Worm (Caenorhabditis elegans) whole organism, dauer: ENCODE data around the gene pmk-3.

ENCODE experiments used
- unc-62 ChIP-seq: sonication (generic microtip); optimal IDR thresholded peaks from 2 replicates; lab custom pipeline; 2017; ENCODE audit warnings: missing biosample characterization, missing genetic modification reagents, missing genetic modification characterization

pmk-3 gene

DNA sequence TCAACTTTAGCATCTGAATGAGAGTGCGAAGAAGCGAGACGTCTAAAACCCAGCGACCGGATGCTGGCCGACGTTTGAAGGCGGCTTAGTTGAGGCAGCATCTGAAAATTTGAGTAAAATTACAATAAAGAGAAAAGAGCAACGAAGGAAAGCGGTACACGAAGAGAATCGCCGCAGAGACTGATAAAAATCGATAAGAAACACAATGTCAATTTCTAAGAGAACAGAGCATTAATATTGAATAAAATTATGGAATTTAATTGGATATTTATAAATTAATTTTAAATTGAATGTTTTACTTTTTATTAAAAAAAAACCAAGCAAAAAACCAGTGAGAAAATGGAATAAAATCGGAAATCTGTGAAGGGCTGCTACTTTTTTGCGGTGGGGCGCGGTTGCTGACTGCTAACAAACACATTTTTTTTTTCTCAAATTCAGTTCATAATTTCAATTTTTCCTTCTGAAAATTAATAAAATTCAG lies 8.8 kb upstream of the pmk-3 start, which contains the start of the genes ndub-11 and moc-3:
Gene ndub-11 (minus strand): TSS at position 101 of the 481 bp plus-strand sequence.
Gene moc-3 (plus strand): TSS at position 431 of the 481 bp plus-strand sequence.
- TF ChIP-seq unc-62 (GFP tag; lab: Kevin White, UChicago) = no peak

ce11 chrIV:8133536-8133935 lies 5.5 kb upstream of the pmk-3 start, which contains the start of gene sph-1:
Gene sph-1, minus strand, starts transcription at chrIV:8133558.
- no peak for TF ChIP-seq unc-62 (GFP tag; lab: Kevin White, UChicago)

DNA sequence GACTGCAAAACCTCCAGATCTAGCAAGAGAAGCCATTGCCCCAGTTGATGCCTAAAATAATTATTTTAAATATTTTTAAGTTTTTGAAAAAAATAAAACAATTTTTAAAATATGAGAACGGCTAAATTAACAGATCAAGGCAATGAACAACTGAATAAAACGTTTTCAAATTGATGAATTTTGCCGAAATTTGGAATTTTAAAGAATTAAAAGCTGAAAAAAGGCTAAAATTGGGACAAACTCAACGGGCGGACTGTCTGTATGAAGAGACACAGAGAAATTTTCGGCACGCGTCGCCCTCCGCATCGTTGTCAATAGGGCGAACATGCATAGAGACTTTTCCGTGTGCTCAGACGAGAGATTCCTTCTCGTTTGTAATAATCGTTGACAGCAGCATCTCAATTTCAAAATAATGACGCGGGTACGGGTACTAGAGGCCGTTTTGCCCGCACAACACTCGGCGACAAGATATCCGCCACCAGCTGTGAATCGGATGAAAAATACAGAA lies 3.0 kb upstream of the pmk-3 start, which contains the start of the genes isp-1 and islo-1:
Gene isp-1 (minus strand): TSS at position 51 of the 508 bp plus-strand sequence.
Gene islo-1 (plus strand): TSS at position 385 of the 508 bp plus-strand sequence.
- no peak for TF ChIP-seq unc-62 (GFP tag; lab: Kevin White, UChicago)

DNA sequence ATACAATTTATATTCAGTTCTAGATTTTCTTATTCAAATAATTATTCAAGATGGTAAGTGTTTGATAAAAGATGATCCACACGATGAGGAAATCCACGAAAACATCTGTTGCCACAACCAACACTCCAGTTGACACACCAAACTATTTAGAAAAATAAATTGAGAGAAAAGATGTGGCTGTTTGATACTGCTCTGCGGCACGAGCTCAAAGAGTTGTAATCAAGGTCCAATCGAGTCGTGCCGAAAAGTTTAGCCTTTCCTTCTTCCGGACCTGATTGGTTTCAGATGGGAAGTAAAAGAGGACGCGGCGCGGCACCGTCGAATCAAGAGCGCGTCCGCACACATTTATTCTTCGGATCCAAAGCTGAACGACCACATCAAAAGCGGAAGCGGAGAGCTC lies 2.5 kb upstream of the pmk-3 start:
- TF ChIP-seq unc-62 (GFP tag; lab: Kevin White, UChicago) = no peak

- TF ChIP-seq unc-62 (GFP tag; lab: Kevin White, UChicago) = no peak
Observed at ce11 chrIV:8142735-8143550, 3.9 kb downstream of the pmk-3 start, which contains the start of gene pmk-2. Gene pmk-2, plus strand, starts transcription at chrIV:8143500.

DNA sequence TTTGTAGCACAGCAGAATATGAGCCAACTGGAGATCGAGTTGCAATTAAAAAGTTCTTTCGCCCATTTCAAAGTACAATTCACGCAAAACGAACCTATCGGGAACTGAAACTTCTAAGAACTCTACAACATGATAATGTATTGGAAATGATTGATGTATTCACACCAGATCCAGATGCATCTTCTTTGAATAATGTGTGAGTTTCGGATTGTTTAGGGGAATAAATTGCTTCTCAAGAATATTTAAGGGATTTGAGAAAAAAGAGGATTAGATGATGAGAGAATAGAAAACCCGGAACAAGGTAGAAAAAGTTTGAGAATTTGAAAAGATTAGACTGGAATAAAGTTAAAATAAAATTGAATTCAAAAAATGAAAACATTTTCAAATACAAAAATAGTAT lies 5.3 kb downstream of the pmk-3 start:
- TF ChIP-seq unc-62 (GFP tag; lab: Kevin White, UChicago) = no peak

ce11 chrIV:8146283-8146682 lies 7.3 kb downstream of the pmk-3 start:
- TF ChIP-seq unc-62 (GFP tag; lab: Kevin White, UChicago) = no peak

DNA sequence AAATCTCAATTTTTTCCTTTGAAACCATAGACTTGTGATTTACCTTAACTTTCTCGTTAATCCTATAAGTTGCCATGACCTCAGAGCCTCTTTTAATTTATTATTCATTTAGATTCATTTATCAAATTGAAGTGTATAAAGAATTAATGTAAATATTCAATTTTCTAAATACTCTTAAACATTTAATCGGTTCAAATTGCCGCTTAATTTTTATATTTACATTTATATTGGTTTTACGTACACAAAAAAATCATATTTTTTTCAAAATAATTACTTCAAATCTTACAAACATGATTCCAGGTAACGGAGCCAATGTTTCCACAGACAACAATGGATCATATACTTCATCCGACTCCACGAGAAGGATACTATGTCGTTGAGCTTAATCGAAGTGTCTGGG lies 9.5 kb downstream of the pmk-3 start, which contains the start of gene pmk-1:
Gene pmk-1 (plus strand): TSS at position 301 of the 400 bp plus-strand sequence.
- no peak for TF ChIP-seq unc-62 (GFP tag; lab: Kevin White, UChicago)

DNA sequence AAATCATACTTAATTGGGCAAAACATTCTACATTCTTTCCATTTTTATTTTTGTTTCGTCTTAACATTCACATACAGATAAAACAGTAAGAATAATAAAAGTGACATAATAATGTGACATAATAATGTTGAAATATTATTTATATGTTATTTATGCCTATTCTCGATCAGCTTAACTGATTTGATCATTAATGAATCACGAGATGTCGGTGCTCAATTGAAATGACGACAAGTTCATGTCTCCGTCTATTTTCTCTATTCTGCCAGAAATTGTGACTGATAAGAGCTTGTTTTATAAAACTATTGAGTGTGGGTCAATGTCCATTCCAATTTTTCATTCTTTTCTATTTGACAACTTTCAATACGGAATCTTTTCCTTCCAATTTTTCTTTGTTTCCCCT lies 12.7 kb downstream of the pmk-3 start:
- no peak for TF ChIP-seq unc-62 (GFP tag; lab: Kevin White, UChicago)

DNA sequence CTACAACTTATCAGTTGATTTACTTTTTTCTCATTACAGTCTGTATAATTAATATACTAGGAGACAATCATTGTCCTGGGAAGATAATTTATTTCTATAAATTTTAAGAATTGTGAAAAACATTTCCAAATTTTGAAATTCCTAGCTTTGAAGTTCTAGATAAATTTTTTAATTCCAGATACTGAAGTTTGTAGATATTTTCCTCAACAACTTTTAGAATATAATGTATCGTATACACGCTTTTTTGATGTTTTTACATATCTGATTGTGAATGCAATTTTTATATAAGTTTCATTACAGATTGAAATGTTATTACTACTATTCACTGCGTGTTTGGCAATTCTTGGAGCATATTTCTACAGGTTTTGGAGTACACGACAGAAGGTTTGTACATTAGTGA lies 13.1 kb downstream of the pmk-3 start, which contains the start of gene faah-2:
Gene faah-2 (plus strand): TSS at position 301 of the 400 bp plus-strand sequence.
- TF ChIP-seq unc-62 (GFP tag; lab: Kevin White, UChicago) = no peak

DNA sequence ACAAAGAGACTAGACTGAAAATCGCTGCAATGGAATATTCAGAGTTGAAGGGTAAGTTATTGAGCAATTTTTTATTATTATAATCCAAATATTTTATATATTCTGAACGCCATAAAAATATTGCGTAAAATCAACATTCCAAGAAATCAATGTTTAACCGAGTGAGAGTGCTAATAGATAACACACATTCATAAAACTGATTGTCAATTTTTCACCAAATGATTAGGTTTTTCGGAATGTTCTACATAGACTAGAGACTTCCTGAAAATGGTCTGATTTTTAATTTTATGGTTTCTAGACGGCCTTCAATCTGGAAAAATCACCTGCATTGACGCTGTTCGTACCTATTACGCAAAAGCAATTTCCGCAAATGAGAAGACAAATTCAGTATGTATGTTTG lies 13.7 kb downstream of the pmk-3 start:
- no peak for TF ChIP-seq unc-62 (GFP tag; lab: Kevin White, UChicago)

ce11 chrIV:8153163-8153562 lies 14.1 kb downstream of the pmk-3 start:
- TF ChIP-seq unc-62 (GFP tag; lab: Kevin White, UChicago) = no peak

DNA sequence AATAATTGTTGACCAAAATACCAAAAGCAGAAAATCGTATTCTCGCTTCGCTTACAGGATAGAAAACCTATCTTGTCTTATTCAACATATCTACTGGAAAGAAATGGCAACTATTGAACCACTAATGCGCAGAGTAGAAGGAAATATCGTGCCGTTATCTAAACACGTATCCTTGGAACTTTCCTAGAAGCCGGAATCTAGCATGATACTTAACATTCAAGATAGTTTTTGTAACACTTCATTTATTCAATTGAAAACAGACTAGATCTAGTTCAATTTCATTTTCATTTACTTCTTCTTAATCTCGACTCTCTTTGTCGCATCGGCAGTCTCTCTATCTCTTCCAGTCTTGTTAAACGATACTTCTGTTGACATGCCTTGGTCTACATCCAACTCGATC lies 15.9 kb downstream of the pmk-3 start:
- TF ChIP-seq unc-62 (GFP tag; lab: Kevin White, UChicago) = no peak

- TF ChIP-seq unc-62 (GFP tag; lab: Kevin White, UChicago) = no peak
Observed at ce11 chrIV:8157161-8157560, 18.1 kb downstream of the pmk-3 start, which contains the start of gene B0218.5. Gene B0218.5, minus strand, starts transcription at chrIV:8157261.

DNA sequence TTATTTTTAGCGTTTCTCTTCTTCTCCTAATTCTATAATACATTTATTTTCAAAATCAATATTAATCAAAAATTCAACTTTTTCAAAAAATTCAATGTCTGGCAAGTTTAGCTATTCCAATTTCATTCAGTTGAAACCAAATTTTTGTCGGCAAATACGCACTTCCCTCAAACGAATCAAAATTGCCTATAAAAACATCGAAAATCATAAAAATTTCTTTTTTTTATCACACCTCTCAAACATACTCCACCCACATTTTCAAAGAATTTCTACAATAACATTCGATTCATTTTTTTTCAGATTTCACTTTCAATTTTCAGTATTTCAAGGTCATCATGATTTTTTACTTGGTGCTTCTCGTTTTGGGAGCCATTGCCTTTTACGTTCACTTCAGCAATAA lies 20.1 kb downstream of the pmk-3 start, which contains the start of gene faah-1:
Gene faah-1 (plus strand): TSS at position 301 of the 400 bp plus-strand sequence.
- no peak for TF ChIP-seq unc-62 (GFP tag; lab: Kevin White, UChicago)

DNA sequence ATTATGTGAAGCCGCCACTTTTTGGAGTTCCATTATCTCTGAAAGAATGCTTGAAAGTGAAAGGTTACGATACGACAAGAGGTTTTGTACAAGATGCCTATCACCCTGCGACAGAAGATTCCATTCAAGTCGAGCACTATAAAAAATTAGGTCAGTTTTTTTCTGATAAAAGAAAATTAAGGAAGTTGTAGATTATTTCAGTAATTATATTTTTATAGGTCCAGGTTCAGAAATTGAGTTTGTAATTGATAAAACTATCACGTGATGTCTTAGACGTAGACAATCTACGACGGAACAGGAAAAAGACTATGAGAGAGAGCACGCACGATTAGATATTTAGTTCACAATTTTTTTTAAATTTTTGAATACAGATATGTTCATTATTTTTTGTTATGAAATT lies 21.0 kb downstream of the pmk-3 start:
- no peak for TF ChIP-seq unc-62 (GFP tag; lab: Kevin White, UChicago)
